Fruit fly (Drosophila melanogaster): ENCODE data around the gene Cpr97Eb.
A peak's percentile ranks its signal among the peaks of the same experiment; 100 is the strongest.

The Cpr97Eb gene

dm6 chr3R:27131408-27131807, 40.5 kb upstream of the Cpr97Eb start (continued):
- peak; percentile 32 for TF ChIP-seq CG13624 (GFP tag; optimal IDR thresholded peaks at IDR 0.05)
- TF ChIP-seq esg (GFP tag; conservative IDR thresholded peaks at IDR 0.05): no peak
- TF ChIP-seq Poxn (GFP tag; IDR thresholded peaks at IDR 0.05): no peak
- TF ChIP-seq unpg (GFP tag; optimal IDR thresholded peaks at IDR 0.05): peak; percentile 35
- no peak for TF ChIP-seq Nf-YC (tag; optimal IDR thresholded peaks at IDR 0.05)
- TF ChIP-seq CG10321 (GFP tag; IDR thresholded peaks at IDR 0.05): no peak
- TF ChIP-seq Atf-2 (GFP tag; optimal IDR thresholded peaks at IDR 0.05): no peak
- TF ChIP-seq CkIIα-i1 (GFP tag; IDR thresholded peaks at IDR 0.05): no peak
- no peak for TF ChIP-seq Sin3A (optimal IDR thresholded peaks at IDR 0.05)
- TF ChIP-seq CG7357 (GFP tag; IDR thresholded peaks at IDR 0.05): no peak
- peak; percentile 4 for TF ChIP-seq tup (GFP tag; optimal IDR thresholded peaks at IDR 0.05)
- TF ChIP-seq CG10654 (GFP tag; optimal IDR thresholded peaks at IDR 0.05): peak; percentile 16
- no peak for TF ChIP-seq CG7271 (tag; optimal IDR thresholded peaks at IDR 0.05)
- no peak for TF ChIP-seq prd (optimal IDR thresholded peaks at IDR 0.05)
- no peak for TF ChIP-seq prd (GFP tag; IDR thresholded peaks at IDR 0.05)
- no peak for TF ChIP-seq fd102C (GFP tag; optimal IDR thresholded peaks at IDR 0.05)
- 0 out of 4 replicates have a peak, but pooled peaks have one; percentile 35 for TF ChIP-seq chinmo (GFP tag; IDR thresholded peaks at IDR 0.05; ENCODE audit: partially characterized antibody)
- no peak for TF ChIP-seq gt (GFP tag; IDR thresholded peaks at IDR 0.05)
- no peak for TF ChIP-seq fru (optimal IDR thresholded peaks at IDR 0.05)
- no peak for TF ChIP-seq Aef1 (GFP tag; IDR thresholded peaks at IDR 0.05)
- TF ChIP-seq CG30020 (tag; optimal IDR thresholded peaks at IDR 0.05): no peak
- no peak for TF ChIP-seq CG7963 (GFP tag; IDR thresholded peaks at IDR 0.05; ENCODE audit: partially characterized antibody)
- no peak for TF ChIP-seq CG14050 (GFP tag; IDR thresholded peaks at IDR 0.05)
- TF ChIP-seq al (GFP tag; IDR thresholded peaks at IDR 0.05): no peak
- no peak for TF ChIP-seq CG17912 (GFP tag; optimal IDR thresholded peaks at IDR 0.05)
- TF ChIP-seq CG7745 (tag; optimal IDR thresholded peaks at IDR 0.05): no peak
- no peak for TF ChIP-seq ap (GFP tag; IDR thresholded peaks at IDR 0.05)
- no peak for TF ChIP-seq Lpt (GFP tag; optimal IDR thresholded peaks at IDR 0.05)
- no peak for TF ChIP-seq Myb (GFP tag; optimal IDR thresholded peaks at IDR 0.05)
- peak; percentile 30 for TF ChIP-seq CG9727 (GFP tag; optimal IDR thresholded peaks at IDR 0.05)
- peak; percentile 22 for TF ChIP-seq NfI (GFP tag; optimal IDR thresholded peaks at IDR 0.05)
- no peak for TF ChIP-seq Ssrp (tag; optimal IDR thresholded peaks at IDR 0.05)
- TF ChIP-seq usp (GFP tag; optimal IDR thresholded peaks at IDR 0.05): no peak
- no peak for TF ChIP-seq Hr39 (optimal IDR thresholded peaks at IDR 0.05)
- TF ChIP-seq HmgZ (tag; optimal IDR thresholded peaks at IDR 0.05): peak; percentile 54
- no peak for TF ChIP-seq D19B (GFP tag; optimal IDR thresholded peaks at IDR 0.05)
- TF ChIP-seq ac (GFP tag; optimal IDR thresholded peaks at IDR 0.05): no peak
- TF ChIP-seq fd64A (GFP tag; optimal IDR thresholded peaks at IDR 0.05): no peak
- no peak for TF ChIP-seq zen2 (GFP tag; IDR thresholded peaks at IDR 0.05; ENCODE audit: partially characterized antibody)
- peak; percentile 1 for TF ChIP-seq Blimp-1 (GFP tag; optimal IDR thresholded peaks at IDR 0.05)
- TF ChIP-seq gem (tag; optimal IDR thresholded peaks at IDR 0.05): peak; percentile 30
- TF ChIP-seq gce (GFP tag; IDR thresholded peaks at IDR 0.05): 0 out of 3 replicates have a peak, but pooled peaks have one; percentile 5
- no peak for TF ChIP-seq CG18262 (tag; optimal IDR thresholded peaks at IDR 0.05)
- TF ChIP-seq wor (GFP tag; IDR thresholded peaks at IDR 0.05): no peak
- TF ChIP-seq HLH54F (GFP tag; optimal IDR thresholded peaks at IDR 0.05): no peak
- no peak for TF ChIP-seq sens-2 (GFP tag; IDR thresholded peaks at IDR 0.05)
- TF ChIP-seq CG15011 (GFP tag; optimal IDR thresholded peaks at IDR 0.05): peak; percentile 56
- no peak for TF ChIP-seq CG12236 (GFP tag; optimal IDR thresholded peaks at IDR 0.05)
- no peak for TF ChIP-seq CG3995 (GFP tag; optimal IDR thresholded peaks at IDR 0.05)
- peak; percentile 47 for TF ChIP-seq zfh2 (GFP tag; optimal IDR thresholded peaks at IDR 0.05)
- no peak for TF ChIP-seq CG6272 (GFP tag; IDR thresholded peaks at IDR 0.05)
- TF ChIP-seq Drgx (GFP tag; IDR thresholded peaks at IDR 0.05): no peak
- no peak for TF ChIP-seq dmrt11E (tag; optimal IDR thresholded peaks at IDR 0.05)
- no peak for TF ChIP-seq Deaf1 (tag; optimal IDR thresholded peaks at IDR 0.05)
